Worm (Caenorhabditis elegans) whole organism, midembryonic: ENCODE measurements around the gene W07G4.7.

Experiments used
- T22C8.4 ChIP-seq: fragments of 200-800 bp; sonication (Bioruptor generic); IDR thresholded peaks from 2 replicates; pipeline ENCODE4 v1.3.6; 2022; ENCODE audit warnings: missing genetic modification characterization, missing compliant biosample characterization
- cog-1 ChIP-seq: sonication (generic microtip); optimal IDR thresholded peaks from 2 replicates; lab custom pipeline; 2016; ENCODE audit warnings: missing genetic modification characterization, missing compliant biosample characterization
- flt-1 ChIP-seq: fragments of 200-800 bp; sonication (Bioruptor generic); IDR thresholded peaks from 2 replicates; pipeline ENCODE4 v1.3.6; 2022; ENCODE audit warnings: missing genetic modification characterization, missing compliant biosample characterization
- med-1 ChIP-seq: sonication (generic microtip); optimal IDR thresholded peaks from 2 replicates; lab custom pipeline; 2017; ENCODE audit warnings: missing genetic modification characterization, mild to moderate bottlenecking, missing compliant biosample characterization, antibody characterized with exemption, missing genetic modification reagents; ENCODE audit not compliant: insufficient read depth
- ref-1 ChIP-seq: fragments of 200-800 bp; sonication (Bioruptor generic); conservative IDR thresholded peaks from 2 replicates; pipeline ENCODE4 v1.3.6; 2022; ENCODE audit warnings: missing genetic modification reagents, missing genetic modification characterization, missing compliant biosample characterization
- tab-1 ChIP-seq: fragments of 200-800 bp; sonication (Bioruptor generic); IDR thresholded peaks from 2 replicates; pipeline ENCODE4 v1.3.6; 2022; ENCODE audit warnings: missing genetic modification characterization, missing compliant biosample characterization
- ztf-23 ChIP-seq: fragments of 200-800 bp; sonication (Bioruptor generic); IDR thresholded peaks from 2 replicates; pipeline ENCODE4 v1.3.6; 2022; ENCODE audit warnings: missing genetic modification reagents, missing genetic modification characterization, missing compliant biosample characterization
- ztf-29 ChIP-seq: fragments of 200-800 bp; sonication (Bioruptor generic); IDR thresholded peaks from 2 replicates; pipeline ENCODE4 v1.3.6; 2022; ENCODE audit warnings: missing genetic modification reagents, missing genetic modification characterization, missing compliant biosample characterization

DNA sequence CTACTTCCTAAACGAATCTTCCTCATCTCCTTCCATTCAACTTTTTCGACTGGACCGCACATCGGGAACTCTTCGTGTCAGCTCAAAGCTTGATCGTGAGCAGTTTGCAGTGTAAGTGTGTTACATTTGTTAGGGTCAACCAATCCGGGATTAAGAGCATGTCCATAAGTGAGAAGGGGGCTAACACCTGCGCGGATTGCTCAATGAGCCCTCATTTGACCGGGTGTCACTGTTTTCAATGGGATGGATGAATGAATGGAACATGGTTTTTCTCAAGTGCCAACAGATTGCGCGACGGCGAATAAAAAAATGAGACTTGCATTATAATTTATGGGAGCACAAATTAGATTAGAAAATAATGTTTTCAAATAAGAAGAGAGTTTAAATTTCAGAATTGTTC, 9.2 kb downstream of the W07G4.7 start:
- no peak for TF ChIP-seq ztf-29 (GFP tag; lab: Robert Waterston, UW)
- no peak for TF ChIP-seq flt-1 (GFP tag; lab: Robert Waterston, UW)
- TF ChIP-seq tab-1 (GFP tag; lab: Robert Waterston, UW), result no peak
- TF ChIP-seq cog-1, result no peak
- no peak for TF ChIP-seq ztf-23 (GFP tag; lab: Robert Waterston, UW)
- no peak for TF ChIP-seq ref-1 (GFP tag; lab: Robert Waterston, UW)
- no peak for TF ChIP-seq med-1
- no peak for TF ChIP-seq T22C8.4 (GFP tag; lab: Robert Waterston, UW)
